Fruit fly (Drosophila melanogaster) whole organism: ENCODE measurements around the gene CG2147.

Experiments used
- CG8478 ChIP-seq: fragments of >200 bp; optimal IDR thresholded peaks from 2 replicates; lab custom pipeline; 2018; ENCODE audit warnings: inconsistent platforms
- Dll ChIP-seq: fragments of >200 bp; optimal IDR thresholded peaks from 2 replicates; lab custom pipeline; 2017
- EcR ChIP-seq, 2 experiments: fragments of >200 bp; optimal IDR thresholded peaks; 2 replicates each; lab custom pipeline; 2017; ENCODE audit warnings: missing biosample characterization in 2 of 2, missing genetic modification characterization in 2 of 2, missing genetic modification reagents in 2 of 2
- pan ChIP-seq: fragments of >200 bp; optimal IDR thresholded peaks from 2 replicates; lab custom pipeline; 2017
- psq ChIP-seq: fragments of >200 bp; optimal IDR thresholded peaks from 2 replicates; lab custom pipeline; 2017
- usp ChIP-seq: fragments of >200 bp; optimal IDR thresholded peaks from 2 replicates; lab custom pipeline; 2017; ENCODE audit warnings: missing biosample characterization, missing genetic modification characterization, mixed read lengths

CG2147 gene

dm6 chrX:8259881-8260280 lies 19.4 kb downstream of the CG2147 start:
- no peak for TF ChIP-seq psq (lab: Kevin White, UChicago)
- TF ChIP-seq Dll: no peak
- TF ChIP-seq pan (lab: Kevin White, UChicago): no peak
- TF ChIP-seq EcR (GFP tag; optimal IDR thresholded peaks at IDR 0.05; lab: Kevin White, UChicago): no peak
- no peak for TF ChIP-seq usp
- TF ChIP-seq CG8478 (lab: Kevin White, UChicago): no peak

- no peak for TF ChIP-seq Dll
- TF ChIP-seq psq (lab: Kevin White, UChicago): no peak
- no peak for TF ChIP-seq CG8478 (lab: Kevin White, UChicago)
- TF ChIP-seq usp: no peak
- TF ChIP-seq EcR (GFP tag; optimal IDR thresholded peaks at IDR 0.05; lab: Kevin White, UChicago): no peak
- TF ChIP-seq pan (lab: Kevin White, UChicago): no peak
Observed at dm6 chrX:8263236-8263635, 22.8 kb downstream of the CG2147 start.

DNA sequence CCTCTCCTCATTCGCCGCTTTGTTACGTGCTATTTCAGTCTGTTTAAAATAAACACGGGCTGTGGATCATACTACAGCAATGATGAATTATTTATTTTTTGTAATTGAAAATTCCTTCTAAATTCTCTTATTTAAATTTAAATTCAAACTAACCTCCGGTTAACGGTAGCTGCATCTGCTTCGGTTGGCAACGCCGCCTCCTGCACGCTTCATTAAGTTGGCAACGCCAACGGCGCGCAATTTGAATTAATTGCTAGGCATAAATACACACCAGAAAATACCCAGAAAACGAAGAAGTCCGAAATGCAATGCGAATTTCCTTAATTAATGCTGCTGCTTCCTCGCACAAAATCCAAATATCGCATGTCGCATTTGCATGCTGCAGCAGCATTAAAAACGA lies 24.8 kb downstream of the CG2147 start:
- no peak for TF ChIP-seq pan (lab: Kevin White, UChicago)
- no peak for TF ChIP-seq CG8478 (lab: Kevin White, UChicago)
- TF ChIP-seq usp: no peak
- no peak for TF ChIP-seq EcR (GFP tag; optimal IDR thresholded peaks at IDR 0.05; lab: Kevin White, UChicago)
- no peak for TF ChIP-seq Dll
- TF ChIP-seq psq (lab: Kevin White, UChicago): no peak

DNA sequence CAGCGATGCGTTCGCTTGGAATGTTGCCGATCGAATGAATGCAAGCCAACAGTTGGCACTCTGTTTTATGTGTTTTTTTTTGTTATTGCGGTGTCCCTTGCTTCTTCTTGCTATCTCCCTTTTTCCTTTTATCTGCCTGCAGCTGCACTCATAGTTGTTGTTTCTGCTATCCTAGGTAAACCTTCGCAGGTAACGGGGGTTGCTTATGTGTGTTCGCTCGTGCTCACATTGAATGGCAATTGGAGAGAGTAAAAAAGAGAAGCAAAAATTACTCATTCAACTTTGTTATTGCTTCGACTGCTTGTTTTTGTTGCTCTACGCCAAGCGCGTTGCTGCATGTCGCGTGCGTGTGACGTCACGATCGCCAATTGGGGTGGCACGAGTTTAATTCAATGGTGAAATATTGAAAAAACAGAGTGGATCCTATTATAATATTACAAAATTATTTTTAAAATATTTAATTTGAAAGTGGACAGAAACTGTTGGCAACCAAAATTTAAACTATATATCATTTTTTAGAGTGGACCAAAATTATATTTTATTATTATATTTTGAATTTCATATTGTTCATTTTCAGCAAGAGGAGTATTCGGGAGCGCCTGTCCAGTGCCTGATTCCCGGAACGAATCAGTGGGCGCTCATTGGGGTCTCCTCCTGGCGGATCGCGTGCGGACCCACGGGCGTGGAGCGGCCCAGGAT lies 31.0 kb downstream of the CG2147 start, which contains the start of gene Corp:
Corp (minus strand) TSS at position 47 of the 699 bp plus-strand sequence.
- TF ChIP-seq pan (lab: Kevin White, UChicago) (no peak), EcR (GFP tag; optimal IDR thresholded peaks at IDR 0.05; lab: Kevin White, UChicago) (no peak), Dll (no peak), usp (no peak), psq (lab: Kevin White, UChicago) (no peak), CG8478 (lab: Kevin White, UChicago) (no peak)

dm6 chrX:8273291-8273690 lies 32.8 kb downstream of the CG2147 start, which contains the start of gene CG1636:
TSS of gene CG1636 (plus strand) at chrX:8273412.
- TF ChIP-seq pan (lab: Kevin White, UChicago) (no peak), usp (no peak), EcR (GFP tag; optimal IDR thresholded peaks at IDR 0.05; lab: Kevin White, UChicago) (no peak), psq (lab: Kevin White, UChicago) (no peak), Dll (no peak), CG8478 (lab: Kevin White, UChicago) (no peak)

- TF ChIP-seq pan (lab: Kevin White, UChicago) (no peak), Dll (no peak), EcR (GFP tag; optimal IDR thresholded peaks at IDR 0.05; lab: Kevin White, UChicago) (no peak), usp (no peak)
Observed at dm6 chrX:8273799-8274484, 33.5 kb downstream of the CG2147 start, which contains the start of gene CG15343. TSS of gene CG15343 (minus strand) at chrX:8273806.

- TF ChIP-seq usp: no peak
- no peak for TF ChIP-seq CG8478 (lab: Kevin White, UChicago)
- TF ChIP-seq pan (lab: Kevin White, UChicago): no peak
- TF ChIP-seq Dll: no peak
- no peak for TF ChIP-seq EcR (GFP tag; optimal IDR thresholded peaks at IDR 0.05; lab: Kevin White, UChicago)
- TF ChIP-seq psq (lab: Kevin White, UChicago): no peak
Observed at dm6 chrX:8285052-8285451, 44.6 kb downstream of the CG2147 start.

- no peak for TF ChIP-seq CG8478 (lab: Kevin White, UChicago)
- no peak for TF ChIP-seq usp
- TF ChIP-seq pan (lab: Kevin White, UChicago): no peak
- TF ChIP-seq psq (lab: Kevin White, UChicago): no peak
- no peak for TF ChIP-seq Dll
- no peak for TF ChIP-seq EcR (GFP tag; optimal IDR thresholded peaks at IDR 0.05; lab: Kevin White, UChicago)
Observed at dm6 chrX:8286859-8287258, 46.4 kb downstream of the CG2147 start.
